Fruit fly (Drosophila melanogaster): ENCODE measurements around the gene CG12594.

Gene CG12594

dm6 chr3R:11758160-11758506 is 36.6 kb downstream of the CG12594 start:
- TF ChIP-seq Hr83 (GFP tag; optimal IDR thresholded peaks at IDR 0.05; ENCODE audit: poor library complexity, severe bottlenecking) (no peak), Rel (GFP tag; optimal IDR thresholded peaks at IDR 0.05) (peak; percentile 5), Rel (tag; optimal IDR thresholded peaks at IDR 0.05) (no peak)

- TF ChIP-seq pan (optimal IDR thresholded peaks at IDR 0.05): no peak
- peak; percentile 51 for TF ChIP-seq HLH106 (tag; optimal IDR thresholded peaks at IDR 0.05)
- TF ChIP-seq Jra (GFP tag; optimal IDR thresholded peaks at IDR 0.05): no peak
- TF ChIP-seq Sp1 (GFP tag; optimal IDR thresholded peaks at IDR 0.05): peak; percentile 48
- TF ChIP-seq dl (GFP tag; optimal IDR thresholded peaks at IDR 0.05; ENCODE audit: insufficient read depth in 1 of 2, partially characterized antibody in 2 of 2): peak; percentile 16 to 67
- TF ChIP-seq Hnf4 (GFP tag; optimal IDR thresholded peaks at IDR 0.05): peak; percentile 22
- no peak for TF ChIP-seq Dfd (GFP tag; optimal IDR thresholded peaks at IDR 0.05)
- TF ChIP-seq Hr78 (GFP tag; optimal IDR thresholded peaks at IDR 0.05): no peak
- TF ChIP-seq CG9705 (GFP tag; optimal IDR thresholded peaks at IDR 0.05): no peak
- peak; percentile 37 for TF ChIP-seq tai (GFP tag; optimal IDR thresholded peaks at IDR 0.05)
- TF ChIP-seq rgr (GFP tag; optimal IDR thresholded peaks at IDR 0.05): peak; percentile 54
- peak; percentile 43 for TF ChIP-seq ey (GFP tag; optimal IDR thresholded peaks at IDR 0.05)
- peak in 1 of 2 experiments; percentile 58 for TF ChIP-seq foxo (GFP tag; optimal IDR thresholded peaks at IDR 0.05)
- peak; percentile 16 for TF ChIP-seq h (GFP tag; optimal IDR thresholded peaks at IDR 0.05)
- TF ChIP-seq jim (GFP tag; optimal IDR thresholded peaks at IDR 0.05): no peak
- TF ChIP-seq sage (GFP tag; optimal IDR thresholded peaks at IDR 0.05): peak; percentile 56
- no peak for TF ChIP-seq CrebA (GFP tag; optimal IDR thresholded peaks at IDR 0.05; ENCODE audit: borderline replicate concordance)
- TF ChIP-seq Dif (GFP tag; optimal IDR thresholded peaks at IDR 0.05; ENCODE audit: partially characterized antibody): peak; percentile 74
- no peak for TF ChIP-seq Mio (GFP tag; optimal IDR thresholded peaks at IDR 0.05)
- no peak for TF ChIP-seq N (GFP tag; optimal IDR thresholded peaks at IDR 0.05)
- TF ChIP-seq dmrt93B (GFP tag; optimal IDR thresholded peaks at IDR 0.05): no peak
- TF ChIP-seq fru (GFP tag; optimal IDR thresholded peaks at IDR 0.05): peak; percentile 84
- peak; percentile 11 for TF ChIP-seq Hr83 (GFP tag; optimal IDR thresholded peaks at IDR 0.05; ENCODE audit: poor library complexity, severe bottlenecking)
- no peak for TF ChIP-seq Vsx2 (GFP tag; optimal IDR thresholded peaks at IDR 0.05; ENCODE audit: partially characterized antibody)
- TF ChIP-seq woc (GFP tag; optimal IDR thresholded peaks at IDR 0.05): peak; percentile 73
- TF ChIP-seq OdsH (GFP tag; optimal IDR thresholded peaks at IDR 0.05): peak; percentile 43
- no peak for TF ChIP-seq dsf (GFP tag; optimal IDR thresholded peaks at IDR 0.05; ENCODE audit: borderline replicate concordance)
- no peak for TF ChIP-seq Rel (GFP tag; optimal IDR thresholded peaks at IDR 0.05)
- no peak for TF ChIP-seq Rel (tag; optimal IDR thresholded peaks at IDR 0.05)
- TF ChIP-seq psq (GFP tag; optimal IDR thresholded peaks at IDR 0.05): peak; percentile 45
- TF ChIP-seq lola (GFP tag; optimal IDR thresholded peaks at IDR 0.05): no peak
Observed at dm6 chr3R:11758507-11759184, 37.1 kb downstream of the CG12594 start.

dm6 chr3R:11759185-11759731 is 37.7 kb downstream of the CG12594 start:
- TF ChIP-seq Mio (GFP tag; optimal IDR thresholded peaks at IDR 0.05): no peak
- TF ChIP-seq Dif (GFP tag; optimal IDR thresholded peaks at IDR 0.05; ENCODE audit: partially characterized antibody): peak; percentile 7
- no peak for TF ChIP-seq dmrt93B (GFP tag; optimal IDR thresholded peaks at IDR 0.05)
- TF ChIP-seq Sp1 (GFP tag; optimal IDR thresholded peaks at IDR 0.05): no peak
- TF ChIP-seq Vsx2 (GFP tag; optimal IDR thresholded peaks at IDR 0.05; ENCODE audit: partially characterized antibody): no peak
- TF ChIP-seq sage (GFP tag; optimal IDR thresholded peaks at IDR 0.05): no peak
- TF ChIP-seq brk (GFP tag; optimal IDR thresholded peaks at IDR 0.05): peak; percentile 31
- TF ChIP-seq Hr78 (GFP tag; optimal IDR thresholded peaks at IDR 0.05): no peak
- no peak for TF ChIP-seq woc (GFP tag; optimal IDR thresholded peaks at IDR 0.05)
- no peak for TF ChIP-seq ey (GFP tag; optimal IDR thresholded peaks at IDR 0.05)

dm6 chr3R:11759971-11760370 is 38.4 kb downstream of the CG12594 start:
- TF ChIP-seq Dif (GFP tag; optimal IDR thresholded peaks at IDR 0.05; ENCODE audit: partially characterized antibody) (peak; percentile 88), N (GFP tag; optimal IDR thresholded peaks at IDR 0.05) (no peak), foxo (GFP tag; optimal IDR thresholded peaks at IDR 0.05) (no peak), dl (GFP tag; optimal IDR thresholded peaks at IDR 0.05; ENCODE audit: insufficient read depth in 1 of 2, partially characterized antibody in 2 of 2) (peak; percentile 55 to 81), fru (GFP tag; optimal IDR thresholded peaks at IDR 0.05) (no peak), sage (GFP tag; optimal IDR thresholded peaks at IDR 0.05) (no peak), HLH106 (tag; optimal IDR thresholded peaks at IDR 0.05) (no peak)

All from whole organism, wandering third instar larva.